Fruit fly (Drosophila melanogaster) Kc167 (cell line): ENCODE measurements around the gene CG31347.

Source experiments
- Myc ChIP-seq: fragments of >200 bp; optimal IDR thresholded peaks from 2 replicates; lab custom pipeline; 2017; ENCODE audit warnings: missing external identifiers
- Sin3A ChIP-seq: fragments of >200 bp; optimal IDR thresholded peaks from 2 replicates; lab custom pipeline; 2018; ENCODE audit warnings: missing external identifiers
- h ChIP-seq: fragments of >200 bp; optimal IDR thresholded peaks from 3 replicates; lab custom pipeline; 2018; ENCODE audit warnings: missing external identifiers
- insv ChIP-seq: fragments of >200 bp; optimal IDR thresholded peaks from 3 replicates; lab custom pipeline; 2018; ENCODE audit warnings: missing external identifiers
- psq ChIP-seq: fragments of >200 bp; optimal IDR thresholded peaks from 2 replicates; lab custom pipeline; 2017; ENCODE audit warnings: missing external identifiers
- ttk ChIP-seq: sonication (Bioruptor generic); optimal IDR thresholded peaks from 2 replicates; lab custom pipeline; 2017; ENCODE audit warnings: missing external identifiers

The CG31347 gene

dm6 chr3R:12691422-12692101 lies 835 bp downstream of the CG31347 start, which contains the start of gene Arp1:
Gene Arp1, plus strand, starts transcription at chr3R:12691743.
- TF ChIP-seq h (lab: Kevin White, UChicago) (no peak), Myc (lab: Kevin White, UChicago) (no peak), Sin3A (lab: Kevin White, UChicago) (no peak)

dm6 chr3R:12688672-12689417 lies 3.6 kb downstream of the CG31347 start, which contains the start of gene kar:
Gene kar, minus strand, starts transcription at chr3R:12689367.
- TF ChIP-seq h (lab: Kevin White, UChicago) (no peak), psq (no peak), insv (lab: Kevin White, UChicago) (no peak), ttk (lab: Kevin White, UChicago) (no peak), Sin3A (lab: Kevin White, UChicago) (no peak), Myc (lab: Kevin White, UChicago) (no peak)

- TF ChIP-seq Myc (lab: Kevin White, UChicago) (no peak), insv (lab: Kevin White, UChicago) (no peak), ttk (lab: Kevin White, UChicago) (no peak), Sin3A (lab: Kevin White, UChicago) (no peak), psq (no peak), h (lab: Kevin White, UChicago) (no peak)
Measured at dm6 chr3R:12688116-12688515, 4.3 kb downstream of the CG31347 start.

- TF ChIP-seq Myc (lab: Kevin White, UChicago) (no peak), insv (lab: Kevin White, UChicago) (no peak)
Measured at dm6 chr3R:12685290-12685689, 7.1 kb downstream of the CG31347 start.

- no peak for TF ChIP-seq insv (lab: Kevin White, UChicago)
- no peak for TF ChIP-seq ttk (lab: Kevin White, UChicago)
- TF ChIP-seq h (lab: Kevin White, UChicago): no peak
- TF ChIP-seq psq: no peak
- no peak for TF ChIP-seq Myc (lab: Kevin White, UChicago)
- no peak for TF ChIP-seq Sin3A (lab: Kevin White, UChicago)
Measured at dm6 chr3R:12681275-12681674, 11.1 kb downstream of the CG31347 start, which contains the start of gene Cyp313a4. Gene Cyp313a4, minus strand, starts transcription at chr3R:12681375.

dm6 chr3R:12678850-12679249 lies 13.5 kb downstream of the CG31347 start, which contains the start of gene mbo:
Gene mbo, minus strand, starts transcription at chr3R:12679052.
- TF ChIP-seq Sin3A (lab: Kevin White, UChicago): no peak
- no peak for TF ChIP-seq insv (lab: Kevin White, UChicago)
- no peak for TF ChIP-seq psq
- no peak for TF ChIP-seq h (lab: Kevin White, UChicago)
- TF ChIP-seq ttk (lab: Kevin White, UChicago): no peak
- TF ChIP-seq Myc (lab: Kevin White, UChicago): no peak

dm6 chr3R:12676160-12676559 lies 16.2 kb downstream of the CG31347 start, which contains the start of gene CG43630:
Gene CG43630, minus strand, starts transcription at chr3R:12676260.
- no peak for TF ChIP-seq h (lab: Kevin White, UChicago)
- no peak for TF ChIP-seq Myc (lab: Kevin White, UChicago)
- TF ChIP-seq psq: no peak
- TF ChIP-seq Sin3A (lab: Kevin White, UChicago): no peak
- TF ChIP-seq insv (lab: Kevin White, UChicago): no peak
- TF ChIP-seq ttk (lab: Kevin White, UChicago): no peak

- TF ChIP-seq ttk (lab: Kevin White, UChicago): no peak
- TF ChIP-seq insv (lab: Kevin White, UChicago): no peak
- no peak for TF ChIP-seq psq
- no peak for TF ChIP-seq h (lab: Kevin White, UChicago)
- no peak for TF ChIP-seq Myc (lab: Kevin White, UChicago)
- no peak for TF ChIP-seq Sin3A (lab: Kevin White, UChicago)
Measured at dm6 chr3R:12674041-12674623, 18.3 kb downstream of the CG31347 start, which contains the start of gene Gnmt. Gene Gnmt, plus strand, starts transcription at chr3R:12674608.

dm6 chr3R:12666206-12666834 lies 26.1 kb downstream of the CG31347 start:
- TF ChIP-seq insv (lab: Kevin White, UChicago) (no peak), Sin3A (lab: Kevin White, UChicago) (no peak), Myc (lab: Kevin White, UChicago) (no peak), h (lab: Kevin White, UChicago) (no peak), ttk (lab: Kevin White, UChicago) (no peak), psq (no peak)

- no peak for TF ChIP-seq Sin3A (lab: Kevin White, UChicago)
- TF ChIP-seq psq: no peak
- TF ChIP-seq h (lab: Kevin White, UChicago): no peak
- no peak for TF ChIP-seq Myc (lab: Kevin White, UChicago)
- TF ChIP-seq ttk (lab: Kevin White, UChicago): no peak
- no peak for TF ChIP-seq insv (lab: Kevin White, UChicago)
Measured at dm6 chr3R:12662531-12662930, 29.9 kb downstream of the CG31347 start, which contains the start of gene CG14395. Gene CG14395, plus strand, starts transcription at chr3R:12662831.
